Worm (Caenorhabditis elegans): ENCODE data around the gene exh-1.
A peak's percentile ranks its signal among the peaks of the same experiment; 100 is the strongest.

exh-1 gene

DNA sequence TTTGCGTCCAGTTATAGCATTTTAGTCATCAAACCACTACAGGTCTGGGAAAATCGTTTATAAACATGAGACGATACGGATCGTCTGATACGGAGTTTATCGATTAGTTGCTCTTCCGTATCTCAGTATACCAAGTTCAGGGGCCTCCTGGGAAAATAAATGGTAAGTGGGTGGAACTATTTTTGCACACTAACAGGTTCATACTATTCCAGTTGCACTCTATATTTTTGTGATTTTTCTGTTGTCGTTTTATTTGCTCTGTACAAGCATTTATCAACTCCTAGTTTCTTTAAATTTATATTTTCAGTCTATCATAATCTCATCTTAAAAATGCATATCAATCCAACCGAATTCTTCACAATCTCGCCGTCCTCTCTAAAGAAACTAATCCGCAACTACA is 41.9 kb upstream of the exh-1 start, which contains the start of gene Y73C8C.3:
TSS of gene Y73C8C.3 (plus strand) at position 301 of the 400 bp plus-strand sequence.
- TF ChIP-seq ceh-28 (tag; optimal IDR thresholded peaks at IDR 0.05) (no peak), lin-39 (tag; optimal IDR thresholded peaks at IDR 0.05) (no peak), ceh-82 (tag; optimal IDR thresholded peaks at IDR 0.05) (no peak), vab-7 (GFP tag; IDR thresholded peaks at IDR 0.05) (no peak), madf-5 (GFP tag; IDR thresholded peaks at IDR 0.05) (no peak), egl-43 (GFP tag; IDR thresholded peaks at IDR 0.05) (no peak), daf-19 (GFP tag; conservative IDR thresholded peaks at IDR 0.05) (no peak), nhr-28 (tag; optimal IDR thresholded peaks at IDR 0.05) (no peak), spr-3 (GFP tag; optimal IDR thresholded peaks at IDR 0.05) (no peak), lin-13 (GFP tag; optimal IDR thresholded peaks at IDR 0.05) (no peak), F10B5.3 (tag; optimal IDR thresholded peaks at IDR 0.05) (no peak)

DNA sequence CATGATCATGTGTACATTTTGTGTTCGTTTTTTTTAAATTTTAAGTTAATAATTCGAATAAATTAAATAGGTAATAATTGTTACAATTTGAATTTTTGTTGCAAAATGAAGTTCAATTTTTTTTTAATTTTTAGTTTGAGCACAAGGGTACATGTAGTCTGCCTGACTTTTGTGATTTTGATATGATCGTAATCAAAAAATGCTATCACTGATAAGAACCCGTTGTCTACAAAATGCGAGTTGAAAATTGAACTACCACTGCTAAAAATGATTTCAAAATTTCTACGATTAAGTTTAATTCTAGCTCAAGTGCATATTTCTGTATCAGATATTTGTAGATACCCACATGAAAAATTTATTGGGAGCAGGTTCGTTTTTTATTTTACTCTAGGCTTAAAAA is 38.7 kb upstream of the exh-1 start, which contains the start of gene clec-210:
TSS of gene clec-210 (plus strand) at position 211 of the 400 bp plus-strand sequence.
- TF ChIP-seq dmd-6 (GFP tag; IDR thresholded peaks at IDR 0.05): peak; percentile 50
- TF ChIP-seq dve-1 (tag; optimal IDR thresholded peaks at IDR 0.05; ENCODE audit: insufficient read depth): no peak
- TF ChIP-seq nhr-11 (tag; optimal IDR thresholded peaks at IDR 0.05): no peak
- no peak for TF ChIP-seq ceh-32 (tag; optimal IDR thresholded peaks at IDR 0.05; ENCODE audit: poor library complexity)
- TF ChIP-seq pqm-1 (tag; optimal IDR thresholded peaks at IDR 0.05): peak; percentile 52
- TF ChIP-seq ama-1 (optimal IDR thresholded peaks at IDR 0.05): no peak
- TF ChIP-seq F49E8.2 (tag; optimal IDR thresholded peaks at IDR 0.05; ENCODE audit: borderline replicate concordance): no peak
- TF ChIP-seq nhr-28 (tag; optimal IDR thresholded peaks at IDR 0.05): peak; percentile 92
- TF ChIP-seq egl-43 (GFP tag; IDR thresholded peaks at IDR 0.05): no peak
- no peak for TF ChIP-seq arid-1 (GFP tag; conservative IDR thresholded peaks at IDR 0.05)
- TF ChIP-seq ztf-11 (tag; optimal IDR thresholded peaks at IDR 0.05): no peak
- TF ChIP-seq nhr-42 (GFP tag; IDR thresholded peaks at IDR 0.05): no peak
- TF ChIP-seq ZK546.5 (tag; optimal IDR thresholded peaks at IDR 0.05): no peak

DNA sequence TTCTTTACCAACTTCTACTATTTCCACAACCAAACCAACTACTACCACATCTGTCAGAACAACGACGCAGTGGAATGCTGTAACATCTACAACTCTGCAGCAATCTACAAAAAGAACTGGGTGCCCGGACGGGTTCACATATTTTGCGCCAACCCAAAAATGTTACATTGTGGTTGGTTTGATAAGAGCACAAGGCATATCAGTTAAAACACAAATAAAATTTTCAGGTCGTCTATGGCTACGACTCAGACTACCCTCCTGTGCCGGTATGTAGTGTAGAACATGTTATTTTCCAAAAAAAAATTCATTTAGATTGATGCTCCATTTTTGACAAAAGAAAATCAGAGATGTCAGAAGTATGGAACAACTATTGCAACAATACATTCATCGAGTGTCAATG is 37.7 kb upstream of the exh-1 start:
- peak; percentile 51 for TF ChIP-seq pqm-1 (tag; optimal IDR thresholded peaks at IDR 0.05)
- TF ChIP-seq lin-38 (GFP tag; IDR thresholded peaks at IDR 0.05): no peak
- peak; percentile 49; the same call in 1 of the 2 replicates for TF ChIP-seq dmd-6 (GFP tag; IDR thresholded peaks at IDR 0.05)
- no peak for TF ChIP-seq egl-43 (GFP tag; IDR thresholded peaks at IDR 0.05)
- peak; percentile 87 for TF ChIP-seq nhr-28 (tag; optimal IDR thresholded peaks at IDR 0.05)
- TF ChIP-seq F49E8.2 (tag; optimal IDR thresholded peaks at IDR 0.05; ENCODE audit: borderline replicate concordance): no peak
- no peak for TF ChIP-seq ceh-62 (tag; optimal IDR thresholded peaks at IDR 0.05)
- TF ChIP-seq cey-2 (tag; optimal IDR thresholded peaks at IDR 0.05; ENCODE audit: borderline replicate concordance, insufficient read depth): no peak
- no peak for TF ChIP-seq zag-1 (tag; optimal IDR thresholded peaks at IDR 0.05)
- no peak for TF ChIP-seq zip-2 (tag; optimal IDR thresholded peaks at IDR 0.05)
- TF ChIP-seq F37D6.2 (tag; optimal IDR thresholded peaks at IDR 0.05): no peak
- no peak for TF ChIP-seq unc-39 (tag; optimal IDR thresholded peaks at IDR 0.05)

DNA sequence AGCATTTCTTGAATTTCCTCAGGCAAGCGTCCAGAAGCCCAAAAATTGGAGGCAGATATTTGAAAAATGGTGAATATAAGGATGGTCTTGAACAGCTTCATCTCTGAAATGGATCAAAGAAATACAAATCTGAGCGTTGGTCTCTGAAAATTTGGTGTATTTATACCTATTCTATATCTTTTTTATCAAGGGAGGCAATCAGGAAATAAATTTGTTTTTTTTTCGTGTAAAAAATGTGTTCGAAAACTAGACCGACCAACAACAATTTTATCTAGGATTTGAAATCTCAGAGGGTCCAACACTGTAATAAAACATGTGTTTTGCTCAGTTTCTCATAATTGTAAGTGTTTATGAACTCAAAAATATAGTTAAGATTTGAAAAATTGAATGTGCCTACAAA is 35.1 kb upstream of the exh-1 start, which contains the start of gene srt-56:
TSS of gene srt-56 (minus strand) at position 101 of the 400 bp plus-strand sequence.
- TF ChIP-seq aha-1 (tag) (peak; percentile 49), hlh-11 (tag; optimal IDR thresholded peaks at IDR 0.05) (no peak)

DNA sequence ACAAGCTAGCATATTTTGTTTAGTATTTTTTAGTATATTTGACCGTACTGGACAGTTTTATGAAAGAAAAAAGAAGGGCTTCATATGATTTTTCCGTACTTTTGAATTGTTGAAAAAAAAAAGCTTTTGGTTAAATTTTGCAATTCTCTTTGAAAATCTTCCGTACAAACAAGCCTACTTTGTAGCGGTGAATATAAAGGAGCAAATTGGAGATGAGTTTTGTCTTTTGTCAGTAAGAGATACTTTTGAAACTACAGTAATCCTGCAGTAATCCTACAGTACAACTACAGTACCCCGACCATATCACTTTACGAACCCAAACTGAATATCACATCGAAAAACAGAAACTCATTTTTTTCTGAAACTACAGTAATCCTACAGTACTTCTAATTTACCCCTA is 34.5 kb upstream of the exh-1 start:
- no peak for TF ChIP-seq dve-1 (tag; optimal IDR thresholded peaks at IDR 0.05; ENCODE audit: insufficient read depth)
- TF ChIP-seq F44E2.7 (GFP tag; IDR thresholded peaks at IDR 0.05): no peak
- peak; percentile 93 for TF ChIP-seq aha-1 (tag)
- TF ChIP-seq ceh-44 (GFP tag; IDR thresholded peaks at IDR 0.05): no peak
- TF ChIP-seq Y75B8A.6 (GFP tag; IDR thresholded peaks at IDR 0.05): no peak
- no peak for TF ChIP-seq rbr-2 (tag; optimal IDR thresholded peaks at IDR 0.05)
- TF ChIP-seq egl-27 (tag; optimal IDR thresholded peaks at IDR 0.05): no peak
- TF ChIP-seq duxl-1 (tag; optimal IDR thresholded peaks at IDR 0.05; ENCODE audit: poor library complexity): no peak
